Worm (Caenorhabditis elegans) whole organism, midembryonic: ENCODE measurements around the gene enol-1.

Source experiments
- T22C8.4 ChIP-seq: fragments of 200-800 bp; sonication (Bioruptor generic); IDR thresholded peaks from 2 replicates; pipeline ENCODE4 v1.3.6; 2022; ENCODE audit warnings: missing genetic modification characterization, missing compliant biosample characterization
- cog-1 ChIP-seq: sonication (generic microtip); optimal IDR thresholded peaks from 2 replicates; lab custom pipeline; 2016; ENCODE audit warnings: missing genetic modification characterization, missing compliant biosample characterization
- flt-1 ChIP-seq: fragments of 200-800 bp; sonication (Bioruptor generic); IDR thresholded peaks from 2 replicates; pipeline ENCODE4 v1.3.6; 2022; ENCODE audit warnings: missing genetic modification characterization, missing compliant biosample characterization
- ref-1 ChIP-seq: fragments of 200-800 bp; sonication (Bioruptor generic); conservative IDR thresholded peaks from 2 replicates; pipeline ENCODE4 v1.3.6; 2022; ENCODE audit warnings: missing genetic modification reagents, missing genetic modification characterization, missing compliant biosample characterization
- ztf-23 ChIP-seq: fragments of 200-800 bp; sonication (Bioruptor generic); IDR thresholded peaks from 2 replicates; pipeline ENCODE4 v1.3.6; 2022; ENCODE audit warnings: missing genetic modification reagents, missing genetic modification characterization, missing compliant biosample characterization

DNA sequence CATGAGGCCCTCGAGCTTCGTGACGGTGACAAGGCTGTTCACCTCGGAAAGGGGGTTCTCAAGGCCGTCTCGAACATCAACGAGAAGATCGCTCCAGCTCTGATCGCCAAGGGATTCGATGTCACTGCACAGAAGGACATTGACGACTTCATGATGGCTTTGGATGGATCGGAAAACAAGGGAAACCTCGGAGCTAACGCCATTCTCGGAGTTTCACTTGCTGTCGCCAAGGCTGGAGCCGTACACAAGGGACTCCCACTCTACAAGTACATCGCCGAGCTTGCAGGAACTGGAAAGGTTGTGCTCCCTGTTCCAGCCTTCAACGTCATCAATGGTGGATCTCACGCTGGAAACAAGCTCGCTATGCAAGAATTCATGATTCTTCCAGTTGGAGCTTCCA lies 1.6 kb downstream of the enol-1 start:
- no peak for TF ChIP-seq T22C8.4 (GFP tag; lab: Robert Waterston, UW)
- no peak for TF ChIP-seq flt-1
- TF ChIP-seq ztf-23 (GFP tag; lab: Robert Waterston, UW), result no peak
- TF ChIP-seq cog-1 (tag; lab: Kevin White, UChicago), result no peak
- TF ChIP-seq ref-1 (GFP tag; lab: Robert Waterston, UW), result no peak
